Fruit fly (Drosophila melanogaster) whole organism, prepupa: ENCODE results near the gene Prdm13.

Experiments used
- CG10631 ChIP-seq: fragments of 200-800 bp; sonication (Bioruptor generic); optimal IDR thresholded peaks from 2 replicates; lab custom pipeline; 2016; ENCODE audit warnings: missing biosample characterization, missing genetic modification characterization
- CG15336 ChIP-seq: fragments of 200-800 bp; sonication (Bioruptor generic); IDR thresholded peaks from 2 replicates; pipeline ENCODE4 v1.3.6; 2022; ENCODE audit warnings: missing biosample characterization, missing genetic modification characterization
- CG3032 ChIP-seq: fragments of 200-800 bp; optimal IDR thresholded peaks from 2 replicates; lab custom pipeline; 2019; ENCODE audit warnings: missing biosample characterization, mild to moderate bottlenecking, missing genetic modification characterization, moderate library complexity
- CG32006 ChIP-seq: fragments of 200-800 bp; sonication (Bioruptor generic); optimal IDR thresholded peaks from 3 replicates; lab custom pipeline; 2017; ENCODE audit warnings: missing biosample characterization, mild to moderate bottlenecking, missing genetic modification characterization
- CG6163 ChIP-seq: fragments of 200-800 bp; sonication (Bioruptor generic); IDR thresholded peaks from 3 replicates; pipeline ENCODE4 v1.3.6; 2022; ENCODE audit warnings: missing biosample characterization, missing genetic modification characterization
- CG6808 ChIP-seq: fragments of 200-800 bp; sonication (Bioruptor generic); optimal IDR thresholded peaks from 3 replicates; lab custom pipeline; 2017; ENCODE audit warnings: missing biosample characterization, missing genetic modification characterization, mild to moderate bottlenecking, moderate library complexity, missing genetic modification reagents
- CG6854 ChIP-seq: fragments of 200-800 bp; sonication (Bioruptor generic); optimal IDR thresholded peaks from 2 replicates; lab custom pipeline; 2017; ENCODE audit warnings: missing biosample characterization, mild to moderate bottlenecking, missing genetic modification characterization
- CG9139 ChIP-seq: fragments of 200-800 bp; sonication (Bioruptor generic); optimal IDR thresholded peaks from 3 replicates; lab custom pipeline; 2017; ENCODE audit warnings: missing biosample characterization, mild to moderate bottlenecking, missing genetic modification characterization
- Eip78C ChIP-seq: fragments of 200-800 bp; sonication (Bioruptor generic); peaks from one replicate; lab custom pipeline; 2016; ENCODE audit warnings: missing biosample characterization, missing genetic modification characterization
- Eip93F ChIP-seq: fragments of 200-800 bp; sonication (Bioruptor generic); optimal IDR thresholded peaks from 2 replicates; lab custom pipeline; 2016; ENCODE audit warnings: missing biosample characterization, mild to moderate bottlenecking, missing genetic modification characterization
- Gug ChIP-seq: fragments of 200-800 bp; sonication (Bioruptor generic); IDR thresholded peaks from 2 replicates; pipeline ENCODE4 v1.3.6; 2022; ENCODE audit warnings: missing biosample characterization, missing genetic modification characterization
- OdsH ChIP-seq: fragments of 200-800 bp; sonication (Bioruptor generic); optimal IDR thresholded peaks from 3 replicates; lab custom pipeline; 2016; ENCODE audit warnings: missing biosample characterization, missing genetic modification characterization
- Sox102F ChIP-seq: fragments of 200-800 bp; sonication (Bioruptor generic); optimal IDR thresholded peaks from 2 replicates; lab custom pipeline; 2016; ENCODE audit warnings: missing biosample characterization, mild to moderate bottlenecking, missing genetic modification characterization
- vri ChIP-seq: fragments of 200-800 bp; sonication (Bioruptor generic); optimal IDR thresholded peaks from 3 replicates; lab custom pipeline; 2016; ENCODE audit warnings: missing biosample characterization, mild to moderate bottlenecking, missing genetic modification characterization

- TF ChIP-seq Gug, result no peak
- TF ChIP-seq Sox102F (GFP tag; lab: Kevin White, UChicago), result no peak
- TF ChIP-seq CG6854 (GFP tag; lab: Kevin White, UChicago), result no peak
- no peak for TF ChIP-seq vri (GFP tag; lab: Kevin White, UChicago)
- TF ChIP-seq CG15336 (GFP tag; lab: Robert Waterston, UW), result no peak
- TF ChIP-seq CG10631, result no peak
- TF ChIP-seq CG6163 (GFP tag; lab: Robert Waterston, UW), result no peak
- no peak for TF ChIP-seq CG6808 (GFP tag; lab: Kevin White, UChicago)
- TF ChIP-seq CG3032 (tag; lab: Kevin White, UChicago), result no peak
- TF ChIP-seq OdsH (GFP tag; lab: Kevin White, UChicago), result no peak
- TF ChIP-seq CG32006 (GFP tag; lab: Kevin White, UChicago), result no peak
- TF ChIP-seq Eip78C (GFP tag; lab: Kevin White, UChicago), result no peak
- no peak for TF ChIP-seq Eip93F (GFP tag; lab: Kevin White, UChicago)
- no peak for TF ChIP-seq CG9139 (GFP tag; lab: Kevin White, UChicago)
Observed at dm6 chr3L:6139924-6140574, 22.9 kb upstream of the Prdm13 start, which contains the start of gene Cpr65Av.
